Worm (Caenorhabditis elegans) whole organism, L4 larva: ENCODE data around the gene C08F11.1.

Experiments used
- F44E2.7 ChIP-seq: fragments of 200-800 bp; sonication (Bioruptor generic); IDR thresholded peaks from 2 replicates; pipeline ENCODE4 v2.1.2; 2022; ENCODE audit warnings: missing genetic modification characterization, missing compliant biosample characterization
- F49E8.2 ChIP-seq: sonication (generic microtip); optimal IDR thresholded peaks from 2 replicates; lab custom pipeline; 2016; ENCODE audit warnings: missing compliant biosample characterization, mild to moderate bottlenecking, missing genetic modification characterization, borderline replicate concordance
- Y105C5A.15 ChIP-seq: fragments of 200-800 bp; sonication (Bioruptor generic); IDR thresholded peaks from 2 replicates; pipeline ENCODE4 v1.3.6; 2022; ENCODE audit warnings: missing genetic modification characterization, missing compliant biosample characterization
- Y48G9A.11 ChIP-seq: fragments of 200-800 bp; sonication (Bioruptor generic); IDR thresholded peaks from 2 replicates; pipeline ENCODE4 v1.3.6; 2022; ENCODE audit warnings: missing genetic modification reagents, missing genetic modification characterization, missing compliant biosample characterization
- ctbp-1 ChIP-seq: fragments of 200-800 bp; sonication (Bioruptor generic); IDR thresholded peaks from 2 replicates; pipeline ENCODE4 v1.3.6; 2022; ENCODE audit warnings: missing genetic modification reagents, missing genetic modification characterization, missing compliant biosample characterization
- daf-16 ChIP-seq, 3 experiments: sonication (generic microtip); optimal IDR thresholded peaks; 2 replicates each; lab custom pipeline; 2016 to 2017; ENCODE audit warnings: missing genetic modification characterization in 3 of 3, missing genetic modification reagents in 3 of 3, mild to moderate bottlenecking in 2 of 3, missing compliant biosample characterization in 2 of 3, missing biosample characterization in 1 of 3, moderate library complexity in 1 of 3
- daf-19 ChIP-seq: fragments of 200-800 bp; sonication (Bioruptor generic); conservative IDR thresholded peaks from 2 replicates; pipeline ENCODE4 v1.3.6; 2022; ENCODE audit warnings: missing genetic modification characterization, missing compliant biosample characterization
- dmd-6 ChIP-seq: fragments of 200-800 bp; sonication (Bioruptor generic); IDR thresholded peaks from 2 replicates; pipeline ENCODE4 v1.3.6; 2022; ENCODE audit warnings: missing genetic modification reagents, missing genetic modification characterization, missing compliant biosample characterization
- dmd-8 ChIP-seq: fragments of 200-800 bp; sonication (Bioruptor generic); IDR thresholded peaks from 2 replicates; pipeline ENCODE4 v1.3.6; 2022; ENCODE audit warnings: missing genetic modification characterization, missing compliant biosample characterization
- dve-1 ChIP-seq: sonication (generic microtip); optimal IDR thresholded peaks from 2 replicates; lab custom pipeline; 2017; ENCODE audit warnings: antibody characterized with exemption, mild to moderate bottlenecking, missing genetic modification characterization, missing compliant biosample characterization; ENCODE audit not compliant: insufficient read depth
- egl-27 ChIP-seq: sonication (generic microtip); optimal IDR thresholded peaks from 3 replicates; lab custom pipeline; 2017; ENCODE audit warnings: missing biosample characterization, missing genetic modification reagents, missing genetic modification characterization
- hlh-11 ChIP-seq: fragments of 200-800 bp; sonication (Bioruptor generic); optimal IDR thresholded peaks from 2 replicates; lab custom pipeline; 2018; ENCODE audit warnings: mild to moderate bottlenecking, missing genetic modification characterization, missing compliant biosample characterization
- lim-7 ChIP-seq: fragments of 200-800 bp; sonication (Bioruptor generic); IDR thresholded peaks from 2 replicates; pipeline ENCODE4 v1.3.6; 2022; ENCODE audit warnings: missing genetic modification characterization, missing compliant biosample characterization
- lin-29 ChIP-seq: fragments of 200-800 bp; sonication (Bioruptor generic); IDR thresholded peaks from 2 replicates; pipeline ENCODE4 v1.3.6; 2022; ENCODE audit warnings: missing genetic modification reagents, missing genetic modification characterization, missing compliant biosample characterization
- madf-9 ChIP-seq: fragments of 200-800 bp; sonication (Bioruptor generic); conservative IDR thresholded peaks from 2 replicates; pipeline ENCODE4 v1.3.6; 2022; ENCODE audit warnings: missing genetic modification reagents, missing genetic modification characterization, missing compliant biosample characterization
- nhr-111 ChIP-seq: fragments of 200-800 bp; sonication (Bioruptor generic); optimal IDR thresholded peaks from 2 replicates; lab custom pipeline; 2018; ENCODE audit warnings: mild to moderate bottlenecking, missing genetic modification characterization, missing compliant biosample characterization
- nhr-28 ChIP-seq: fragments of 150-350 bp; optimal IDR thresholded peaks from 2 replicates; lab custom pipeline; 2014; ENCODE audit warnings: missing biosample characterization, missing genetic modification characterization
- nhr-48 ChIP-seq: sonication (generic microtip); optimal IDR thresholded peaks from 2 replicates; lab custom pipeline; 2016; ENCODE audit warnings: mild to moderate bottlenecking, missing genetic modification characterization, missing compliant biosample characterization
- nhr-6 ChIP-seq: fragments of 150-350 bp; optimal IDR thresholded peaks from 2 replicates; lab custom pipeline; 2014; ENCODE audit warnings: missing biosample characterization, missing genetic modification characterization
- nhr-77 ChIP-seq: fragments of 150-350 bp; optimal IDR thresholded peaks from 2 replicates; lab custom pipeline; 2014; ENCODE audit warnings: missing biosample characterization, missing genetic modification characterization
- pqm-1 ChIP-seq: sonication (generic microtip); optimal IDR thresholded peaks from 2 replicates; lab custom pipeline; 2017; ENCODE audit warnings: missing biosample characterization, missing genetic modification characterization
- sdz-12 ChIP-seq: fragments of 200-800 bp; sonication (Bioruptor generic); optimal IDR thresholded peaks from 2 replicates; lab custom pipeline; 2018; ENCODE audit warnings: mild to moderate bottlenecking, missing genetic modification characterization, missing compliant biosample characterization
- set-16 ChIP-seq: fragments of 200-800 bp; sonication (Bioruptor generic); IDR thresholded peaks from 2 replicates; pipeline ENCODE4 v1.3.6; 2022; ENCODE audit warnings: missing genetic modification reagents, missing genetic modification characterization, missing compliant biosample characterization
- skn-1 ChIP-seq: fragments of 150-350 bp; optimal IDR thresholded peaks from 2 replicates; lab custom pipeline; 2014; ENCODE audit warnings: missing biosample characterization, missing genetic modification characterization
- tag-97 ChIP-seq: fragments of 200-800 bp; sonication (Bioruptor generic); IDR thresholded peaks from 2 replicates; pipeline ENCODE4 v1.3.6; 2022; ENCODE audit warnings: missing genetic modification characterization, missing compliant biosample characterization
- unc-130 ChIP-seq: sonication (generic microtip); optimal IDR thresholded peaks from 2 replicates; lab custom pipeline; 2016; ENCODE audit warnings: missing genetic modification reagents, missing genetic modification characterization, missing compliant biosample characterization
- unc-62 ChIP-seq, 3 experiments: fragments of 150-350 bp in 1 of 3; sonication (generic microtip); optimal IDR thresholded peaks in 2 of 3; peaks in 1 of 3; 1 replicate in 1 of 3; 2 replicates in 2 of 3; lab custom pipeline; 2014 to 2017; ENCODE audit warnings: missing biosample characterization in 3 of 3, missing genetic modification characterization in 3 of 3, missing genetic modification reagents in 3 of 3, missing genotype in 1 of 3
- vab-7 ChIP-seq: fragments of 200-800 bp; sonication (Bioruptor generic); IDR thresholded peaks from 2 replicates; pipeline ENCODE4 v1.3.6; 2022; ENCODE audit warnings: missing genetic modification reagents, missing genetic modification characterization, missing compliant biosample characterization
- zfp-2 ChIP-seq: sonication (generic microtip); optimal IDR thresholded peaks from 2 replicates; lab custom pipeline; 2016; ENCODE audit warnings: mild to moderate bottlenecking, missing genetic modification characterization, missing compliant biosample characterization
- ztf-11 ChIP-seq: fragments of 150-350 bp; optimal IDR thresholded peaks from 2 replicates; lab custom pipeline; 2014; ENCODE audit warnings: missing biosample characterization, missing genetic modification characterization
- ztf-7 ChIP-seq: fragments of 150-350 bp; optimal IDR thresholded peaks from 2 replicates; lab custom pipeline; 2014; ENCODE audit warnings: missing biosample characterization, missing genetic modification characterization

Gene C08F11.1

ce11 chrIV:13609755-13610154 lies 13.9 kb upstream of the C08F11.1 start, which contains the start of gene C08F11.13 (continued):
- TF ChIP-seq zfp-2 (tag; lab: Kevin White, UChicago) (no peak), daf-19 (GFP tag; lab: Robert Waterston, UW) (no peak)
- TF ChIP-seq, all 104 proteins: peak for 6

ce11 chrIV:13619203-13619602 lies 4.4 kb upstream of the C08F11.1 start, which contains the start of gene C08F11.3:
Gene C08F11.3, plus strand, starts transcription at chrIV:13619503.
- TF ChIP-seq Y48G9A.11 (GFP tag; lab: Robert Waterston, UW) = no peak
- no peak for TF ChIP-seq sdz-12 (GFP tag; lab: Kevin White, UChicago)
- peak; percentile 1 for TF ChIP-seq nhr-28
- TF ChIP-seq daf-16 (GFP tag; optimal IDR thresholded peaks at IDR 0.05; lab: Kevin White, UChicago) = no peak
- TF ChIP-seq daf-16 (tag; optimal IDR thresholded peaks at IDR 0.05; lab: Kevin White, UChicago) = peak; percentile 71

- TF ChIP-seq nhr-6 = no peak
- TF ChIP-seq madf-9 (GFP tag; lab: Robert Waterston, UW) = no peak
- TF ChIP-seq daf-19 (GFP tag; lab: Robert Waterston, UW) = no peak
- TF ChIP-seq ztf-7 (tag; lab: Kevin White, UChicago) = no peak
- no peak for TF ChIP-seq hlh-11 (tag; lab: Kevin White, UChicago)
- no peak for TF ChIP-seq tag-97 (GFP tag; lab: Robert Waterston, UW)
Observed at ce11 chrIV:13626469-13626868, 2.8 kb downstream of the C08F11.1 start, which contains the start of gene sru-21. Gene sru-21, plus strand, starts transcription at chrIV:13626769.

- TF ChIP-seq unc-62 (GFP tag; optimal IDR thresholded peaks at IDR 0.05 in 1 of 2; lab: Kevin White, UChicago) = peak in 1 of 2 experiments; percentile 69
- TF ChIP-seq unc-62 (tag; optimal IDR thresholded peaks at IDR 0.05; lab: Kevin White, UChicago) = no peak
- TF ChIP-seq dmd-8 (GFP tag; lab: Robert Waterston, UW) = no peak
- no peak for TF ChIP-seq daf-16 (GFP tag; optimal IDR thresholded peaks at IDR 0.05; lab: Kevin White, UChicago)
- TF ChIP-seq daf-16 (tag; optimal IDR thresholded peaks at IDR 0.05; lab: Kevin White, UChicago) = peak; percentile 57
- peak; percentile 24 for TF ChIP-seq pqm-1 (tag; lab: Kevin White, UChicago)
- TF ChIP-seq F49E8.2 (tag; lab: Kevin White, UChicago) = no peak
- TF ChIP-seq tag-97 (GFP tag; lab: Robert Waterston, UW) = no peak
- TF ChIP-seq lin-29 (GFP tag; lab: Robert Waterston, UW) = no peak
- TF ChIP-seq egl-27 = no peak
Observed at ce11 chrIV:13632613-13633012, 9.0 kb downstream of the C08F11.1 start.

- peak; percentile 18 for TF ChIP-seq ztf-7 (tag; lab: Kevin White, UChicago)
- no peak for TF ChIP-seq daf-16 (GFP tag; optimal IDR thresholded peaks at IDR 0.05; lab: Kevin White, UChicago)
- peak; percentile 80 for TF ChIP-seq daf-16 (tag; optimal IDR thresholded peaks at IDR 0.05; lab: Kevin White, UChicago)
- no peak for TF ChIP-seq lim-7 (GFP tag; lab: Robert Waterston, UW)
Observed at ce11 chrIV:13633165-13633564, 9.5 kb downstream of the C08F11.1 start, which contains the start of gene fbxa-98. Gene fbxa-98, plus strand, starts transcription at chrIV:13633407.

- TF ChIP-seq F44E2.7 (GFP tag; lab: Robert Waterston, UW) = no peak
- TF ChIP-seq unc-130 (GFP tag; lab: Kevin White, UChicago) = no peak
- no peak for TF ChIP-seq set-16 (GFP tag; lab: Robert Waterston, UW)
- TF ChIP-seq nhr-48 = no peak
- TF ChIP-seq ctbp-1 (GFP tag; lab: Robert Waterston, UW) = no peak
- TF ChIP-seq ztf-11 (tag; lab: Kevin White, UChicago) = no peak
- no peak for TF ChIP-seq skn-1
- TF ChIP-seq, all 104 proteins: peak for 0
Observed at ce11 chrIV:13636975-13637374, 13.3 kb downstream of the C08F11.1 start, which contains the start of gene C08F11.7. Gene C08F11.7, plus strand, starts transcription at chrIV:13637275.

- TF ChIP-seq ztf-7 (tag; lab: Kevin White, UChicago) (peak; percentile 31), nhr-77 (tag; lab: Kevin White, UChicago) (peak; percentile 5), dmd-6 (GFP tag; lab: Robert Waterston, UW) (peak; percentile 50), dmd-8 (GFP tag; lab: Robert Waterston, UW) (no peak), dve-1 (tag; lab: Kevin White, UChicago) (peak; percentile 37), vab-7 (GFP tag; lab: Robert Waterston, UW) (no peak), pqm-1 (tag; lab: Kevin White, UChicago) (peak; percentile 83), nhr-111 (no peak), Y105C5A.15 (GFP tag; lab: Robert Waterston, UW) (no peak), daf-16 (GFP tag; optimal IDR thresholded peaks at IDR 0.05; lab: Kevin White, UChicago) (no peak), daf-16 (tag; optimal IDR thresholded peaks at IDR 0.05; lab: Kevin White, UChicago) (peak; percentile 47)
Observed at ce11 chrIV:13639027-13639426, 15.4 kb downstream of the C08F11.1 start, which contains the start of gene ugt-22. Gene ugt-22, plus strand, starts transcription at chrIV:13639260.
